Fruit fly (Drosophila melanogaster) Kc167 (cell line): ENCODE results near the gene CG7730.

Experiments used
- Myc ChIP-seq: fragments of >200 bp; optimal IDR thresholded peaks from 2 replicates; lab custom pipeline; 2017; ENCODE audit warnings: missing external identifiers
- Sin3A ChIP-seq: fragments of >200 bp; optimal IDR thresholded peaks from 2 replicates; lab custom pipeline; 2018; ENCODE audit warnings: missing external identifiers
- h ChIP-seq: fragments of >200 bp; optimal IDR thresholded peaks from 3 replicates; lab custom pipeline; 2018; ENCODE audit warnings: missing external identifiers
- insv ChIP-seq: fragments of >200 bp; optimal IDR thresholded peaks from 3 replicates; lab custom pipeline; 2018; ENCODE audit warnings: missing external identifiers
- psq ChIP-seq: fragments of >200 bp; optimal IDR thresholded peaks from 2 replicates; lab custom pipeline; 2017; ENCODE audit warnings: missing external identifiers
- ttk ChIP-seq: sonication (Bioruptor generic); optimal IDR thresholded peaks from 2 replicates; lab custom pipeline; 2017; ENCODE audit warnings: missing external identifiers

Gene CG7730

DNA sequence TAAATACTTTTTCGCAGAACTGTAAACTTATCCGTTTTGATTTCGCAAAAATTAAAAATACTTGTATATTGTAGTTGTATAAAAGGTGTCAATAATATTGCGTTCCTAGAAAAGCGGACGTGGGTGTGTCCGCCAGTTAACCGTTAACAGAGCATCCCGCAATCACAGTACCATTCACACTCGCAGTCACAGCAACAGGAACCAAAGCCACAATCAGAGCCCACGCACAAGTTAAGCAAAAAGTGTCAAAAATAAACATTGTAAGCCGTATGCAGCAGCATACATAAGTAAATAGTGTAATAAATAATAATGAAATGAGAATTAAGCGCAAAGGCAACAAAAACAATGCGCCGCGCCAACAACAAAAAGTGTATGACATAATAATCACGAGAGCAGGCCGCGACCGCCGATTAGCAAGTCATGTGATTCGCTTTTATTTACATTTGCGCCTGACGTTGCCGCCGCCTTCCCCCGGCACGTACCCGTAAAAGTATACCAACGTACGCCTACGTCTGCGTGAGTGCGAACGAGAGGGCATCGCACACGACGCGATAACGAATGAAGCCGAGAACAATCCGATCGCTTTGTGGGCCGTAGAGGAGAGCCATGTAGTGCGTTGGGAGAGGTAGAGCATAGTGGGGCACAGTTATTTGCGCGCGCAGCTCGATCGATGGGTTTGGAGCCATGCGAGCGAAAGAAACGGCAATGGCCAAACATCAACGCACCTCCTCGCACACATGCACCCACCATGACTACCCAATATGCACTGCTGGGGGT, 17.4 kb upstream of the CG7730 start:
- TF ChIP-seq psq: no peak
- no peak for TF ChIP-seq ttk (lab: Kevin White, UChicago)
- no peak for TF ChIP-seq Myc (lab: Kevin White, UChicago)
- TF ChIP-seq h (lab: Kevin White, UChicago): no peak
- TF ChIP-seq Sin3A (lab: Kevin White, UChicago): no peak
- TF ChIP-seq insv (lab: Kevin White, UChicago): no peak

DNA sequence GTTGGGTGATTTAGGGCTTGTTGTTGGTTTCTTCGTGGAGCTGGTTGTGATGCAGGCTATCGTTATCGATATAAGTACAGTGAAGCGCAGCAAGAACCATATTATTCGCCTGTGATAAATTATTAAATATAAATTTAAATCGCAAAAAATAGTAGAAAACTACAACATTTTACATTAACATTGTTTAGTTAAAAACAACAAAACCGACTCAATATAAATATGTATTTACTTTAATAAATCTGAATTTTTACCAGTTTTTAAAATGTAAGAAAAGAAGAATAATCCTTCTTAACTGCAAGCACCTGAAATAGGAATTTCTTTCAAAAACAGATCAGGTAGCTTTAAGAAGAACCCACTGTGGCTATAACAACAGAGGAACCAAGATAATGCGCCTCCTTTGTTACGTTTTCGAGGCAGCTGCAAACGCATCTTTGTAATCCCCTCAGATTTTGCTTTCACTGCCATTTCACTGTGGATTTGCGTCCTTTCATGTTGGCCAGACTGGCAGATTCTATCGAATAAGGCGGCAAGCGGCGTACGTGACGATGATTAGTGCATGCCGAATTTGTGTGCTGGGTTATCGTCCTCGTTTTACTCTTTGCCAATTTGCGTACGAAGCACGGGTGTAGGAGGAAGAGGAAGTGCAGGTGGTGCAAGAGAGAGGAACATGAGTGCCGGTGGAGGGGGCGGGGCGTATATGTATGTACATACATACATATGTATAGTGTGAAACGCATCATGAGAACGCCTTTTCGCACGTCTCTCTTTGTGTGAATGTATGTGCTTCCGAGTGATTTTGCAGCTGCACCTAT, 16.6 kb upstream of the CG7730 start:
- TF ChIP-seq insv (lab: Kevin White, UChicago) (no peak), ttk (lab: Kevin White, UChicago) (no peak), psq (no peak), Sin3A (lab: Kevin White, UChicago) (no peak), h (lab: Kevin White, UChicago) (no peak), Myc (lab: Kevin White, UChicago) (no peak)

DNA sequence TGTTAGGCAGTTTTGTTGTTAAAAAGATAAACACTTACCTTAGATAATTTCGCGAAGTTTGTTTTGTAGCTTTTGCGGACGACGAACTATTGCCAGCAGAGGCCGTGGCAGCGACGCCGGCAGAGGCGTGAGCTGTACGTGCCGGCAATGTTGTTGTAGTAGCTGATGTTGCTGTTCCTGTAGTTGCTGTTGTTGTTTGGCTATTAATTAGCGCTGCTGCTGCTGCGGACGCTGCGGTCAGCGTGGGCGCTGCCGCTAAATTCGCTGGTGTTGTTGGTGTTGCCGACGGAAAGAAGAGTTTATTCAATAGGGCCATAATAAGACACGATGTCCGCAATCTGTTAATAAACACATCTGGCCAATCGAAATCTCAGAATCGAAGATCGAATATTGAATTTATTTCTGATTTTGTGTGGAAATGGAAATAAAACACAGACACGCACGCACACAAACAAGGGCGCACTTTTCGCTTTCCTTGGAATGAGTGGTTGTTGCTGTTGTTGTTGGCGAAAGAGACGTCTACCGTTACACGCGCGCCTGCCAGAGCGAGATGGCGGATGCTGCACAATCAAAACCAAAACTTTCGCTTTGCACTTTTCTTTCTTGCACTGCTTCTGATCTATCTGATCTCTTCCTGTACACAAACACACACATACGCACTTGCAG, 15.8 kb upstream of the CG7730 start:
- TF ChIP-seq ttk (lab: Kevin White, UChicago) (no peak), h (lab: Kevin White, UChicago) (no peak), Myc (lab: Kevin White, UChicago) (no peak), insv (lab: Kevin White, UChicago) (no peak), Sin3A (lab: Kevin White, UChicago) (no peak), psq (no peak)

DNA sequence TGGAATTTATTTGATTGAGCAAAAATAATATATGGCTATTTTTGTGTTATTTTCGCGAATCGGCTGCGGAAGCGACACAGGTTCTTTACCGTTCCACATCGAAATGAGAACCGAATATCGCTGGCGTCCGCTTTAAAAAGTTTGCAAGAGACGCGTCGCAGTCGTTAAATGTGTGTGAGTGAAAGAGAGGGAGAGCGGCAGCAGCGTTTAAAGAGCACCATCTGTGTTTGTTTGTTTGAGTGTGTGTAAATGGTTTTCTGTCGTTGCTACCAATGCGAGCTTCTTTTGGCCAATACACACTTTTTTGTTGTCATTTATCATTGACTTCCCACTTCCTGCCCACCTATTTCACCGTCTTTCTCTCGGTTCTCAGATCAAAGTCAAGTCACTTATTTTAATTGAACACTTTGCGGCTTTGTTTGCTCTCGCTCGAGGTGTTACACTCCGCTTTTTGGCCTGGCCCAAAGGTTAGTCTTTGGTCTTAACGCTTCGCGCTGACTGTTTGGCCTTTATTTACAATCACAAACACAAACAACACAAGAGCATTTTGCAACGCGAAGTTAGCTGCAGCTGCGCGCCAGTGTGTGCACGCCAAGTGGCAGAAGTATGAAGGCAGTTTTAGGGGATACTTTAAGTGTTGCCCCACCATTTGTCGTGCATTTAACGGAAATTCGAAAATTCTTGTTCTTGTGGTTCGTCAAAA, 15.1 kb upstream of the CG7730 start, which contains the start of gene CG3764:
Gene CG3764 (minus strand): TSS at position 549 of the 703 bp plus-strand sequence.
- TF ChIP-seq h (lab: Kevin White, UChicago) (no peak), psq (no peak)

DNA sequence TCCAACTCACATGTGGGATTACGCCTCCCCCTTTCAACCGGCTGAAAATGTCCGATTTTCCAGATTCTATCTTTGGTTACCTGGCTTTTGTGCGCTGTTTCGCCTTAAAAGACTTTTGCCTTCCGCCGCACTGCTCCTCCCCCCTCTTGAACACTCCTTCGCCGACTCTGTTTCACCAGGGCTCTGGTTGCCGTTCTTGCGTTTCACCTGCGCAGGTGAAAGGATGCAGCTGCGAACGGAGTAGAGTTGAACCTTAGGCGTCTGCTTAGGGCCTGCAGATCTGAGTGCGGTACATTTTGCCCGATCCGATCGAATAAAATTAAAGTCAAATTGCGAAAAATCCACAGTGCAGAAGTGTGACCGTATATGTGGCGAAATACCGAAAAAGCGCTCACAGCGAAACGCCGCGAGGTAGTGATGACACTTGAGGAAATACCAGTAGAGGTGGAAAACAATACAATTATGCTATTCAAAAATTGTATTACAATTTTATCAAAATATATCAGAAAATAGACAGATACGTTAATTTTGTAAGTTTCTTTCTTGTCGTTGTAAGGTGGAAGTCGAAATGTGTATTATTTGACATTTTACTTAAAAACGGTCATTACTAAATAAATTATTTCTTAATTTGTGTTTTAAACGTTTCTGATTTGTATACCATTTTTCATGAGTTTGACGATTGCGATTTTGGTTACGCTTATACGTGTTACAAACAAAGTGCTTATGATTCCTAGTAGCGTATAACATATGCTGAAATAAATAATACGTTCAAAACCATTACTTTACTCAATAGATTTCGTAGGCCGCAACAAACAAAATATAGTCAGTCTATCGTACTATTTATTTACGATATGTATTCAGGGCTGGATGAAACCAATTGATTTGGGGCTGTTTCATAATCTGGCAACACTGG, 11.4 kb upstream of the CG7730 start, which contains the start of the genes CG6664 and CG7728:
Gene CG6664 (minus strand): TSS at position 518 of the 913 bp plus-strand sequence.
Gene CG7728 (plus strand): TSS at position 874 of the 913 bp plus-strand sequence.
- TF ChIP-seq ttk (lab: Kevin White, UChicago): no peak
- no peak for TF ChIP-seq h (lab: Kevin White, UChicago)
- no peak for TF ChIP-seq insv (lab: Kevin White, UChicago)
- TF ChIP-seq Sin3A (lab: Kevin White, UChicago): no peak
- no peak for TF ChIP-seq Myc (lab: Kevin White, UChicago)
- no peak for TF ChIP-seq psq

DNA sequence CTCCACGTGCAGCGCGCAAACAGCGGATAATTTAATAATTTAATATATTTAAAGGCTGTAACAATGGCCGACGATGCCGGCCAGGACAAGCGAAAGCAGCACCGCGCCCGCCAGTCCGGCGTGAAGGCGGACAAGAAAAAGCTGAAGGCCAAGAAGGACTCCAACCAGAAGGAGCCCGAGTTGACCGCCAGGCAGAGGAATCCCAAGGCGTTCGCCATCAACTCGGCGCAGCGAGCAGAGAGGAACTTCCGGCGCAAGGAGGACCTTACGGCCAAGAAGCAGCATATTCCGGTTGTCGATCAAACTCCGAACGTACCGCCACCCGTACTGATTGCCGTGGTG, 10.8 kb upstream of the CG7730 start:
- TF ChIP-seq psq (no peak), insv (lab: Kevin White, UChicago) (no peak), h (lab: Kevin White, UChicago) (no peak), Myc (lab: Kevin White, UChicago) (no peak), Sin3A (lab: Kevin White, UChicago) (no peak), ttk (lab: Kevin White, UChicago) (no peak)

DNA sequence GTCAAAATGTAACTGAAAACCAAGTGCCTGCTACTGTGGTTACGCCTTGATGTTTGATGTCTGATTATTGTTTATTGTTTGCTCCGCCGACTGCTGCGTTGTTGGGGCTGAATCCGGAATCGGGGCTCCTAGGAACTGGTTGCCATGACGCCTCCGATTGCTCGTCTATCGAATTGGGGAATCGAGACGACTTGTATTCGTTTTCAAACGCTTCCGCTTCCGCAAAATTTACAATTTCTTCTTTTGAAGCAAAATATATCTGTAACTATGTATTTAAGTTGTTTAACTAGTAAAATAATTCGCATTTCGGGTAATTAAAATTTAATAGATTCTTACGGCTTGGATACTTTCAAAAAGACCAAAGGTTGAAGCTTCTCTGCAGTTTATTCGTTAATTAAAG, 4.6 kb upstream of the CG7730 start, which contains the start of gene CG6652:
Gene CG6652 (minus strand): TSS at position 101 of the 400 bp plus-strand sequence.
- TF ChIP-seq h (lab: Kevin White, UChicago) (no peak), insv (lab: Kevin White, UChicago) (no peak), ttk (lab: Kevin White, UChicago) (no peak), Sin3A (lab: Kevin White, UChicago) (no peak), Myc (lab: Kevin White, UChicago) (no peak), psq (no peak)

DNA sequence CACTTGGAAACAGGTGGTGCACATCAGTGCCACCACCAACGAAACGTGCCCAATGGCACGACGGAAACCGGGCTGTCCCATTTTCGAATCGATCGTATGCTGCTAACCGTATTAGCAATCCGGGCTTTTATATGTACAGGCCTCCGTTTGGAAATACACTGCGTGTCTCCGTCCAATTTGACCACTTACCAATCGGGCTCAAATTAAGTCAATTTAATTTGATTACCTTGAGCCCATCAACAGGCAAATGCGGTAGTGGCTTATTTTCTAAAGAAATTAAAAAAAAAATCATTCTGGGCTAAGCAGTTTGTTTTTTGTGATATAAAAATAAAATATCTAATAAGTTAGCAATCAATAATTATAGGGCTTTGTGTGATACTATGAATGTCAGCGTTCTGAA, 3.7 kb upstream of the CG7730 start, which contains the start of gene a10:
Gene a10 (minus strand): TSS at position 101 of the 400 bp plus-strand sequence.
- TF ChIP-seq psq (no peak), ttk (lab: Kevin White, UChicago) (no peak), Myc (lab: Kevin White, UChicago) (no peak), Sin3A (lab: Kevin White, UChicago) (no peak), h (lab: Kevin White, UChicago) (no peak), insv (lab: Kevin White, UChicago) (no peak)

DNA sequence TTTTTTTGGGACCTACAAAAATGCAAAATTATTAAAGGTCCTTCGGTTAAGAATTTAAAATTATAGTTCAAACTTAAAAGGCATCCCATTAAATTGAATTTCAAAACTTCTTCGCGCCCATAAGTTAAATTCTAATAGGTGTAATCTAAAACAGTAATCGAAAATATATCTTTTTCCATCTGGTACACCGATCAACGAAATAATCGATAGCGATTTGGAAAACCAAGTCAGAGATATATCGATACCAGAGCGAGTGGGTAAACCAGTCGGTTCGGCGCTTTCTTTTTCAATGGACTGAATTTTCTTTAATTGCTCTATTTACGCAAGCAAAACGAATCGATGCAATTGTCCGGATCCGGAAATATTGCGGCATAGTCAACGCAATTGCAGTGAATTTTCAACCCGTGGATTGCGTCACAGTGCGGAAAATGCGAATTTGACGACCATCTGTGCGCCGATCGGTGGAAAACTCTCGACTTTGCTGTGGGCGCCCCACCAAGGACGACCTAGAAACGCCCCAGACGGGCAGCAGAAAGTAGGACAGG, 3.1 kb upstream of the CG7730 start, which contains the start of gene Fit2:
Gene Fit2 (plus strand): TSS at position 234 of the 545 bp plus-strand sequence.
- TF ChIP-seq insv (lab: Kevin White, UChicago) (no peak), ttk (lab: Kevin White, UChicago) (no peak), Myc (lab: Kevin White, UChicago) (no peak), h (lab: Kevin White, UChicago) (no peak), psq (no peak), Sin3A (lab: Kevin White, UChicago) (no peak)
